Worm (Caenorhabditis elegans) whole organism, young adult: ENCODE data around the gene mec-10.

Source experiments
- B0336.3 ChIP-seq: fragments of 200-800 bp; sonication (Bioruptor generic); IDR thresholded peaks from 2 replicates; pipeline ENCODE4 v1.3.6; 2022; ENCODE audit warnings: missing genetic modification characterization, missing compliant biosample characterization
- D2030.7 ChIP-seq: fragments of 200-800 bp; sonication (Bioruptor generic); IDR thresholded peaks from 2 replicates; pipeline ENCODE4 v1.3.6; 2022; ENCODE audit warnings: missing genetic modification reagents, missing genetic modification characterization, missing compliant biosample characterization
- F23B12.7 ChIP-seq: sonication (generic microtip); optimal IDR thresholded peaks from 2 replicates; lab custom pipeline; 2017; ENCODE audit warnings: missing genetic modification characterization, mild to moderate bottlenecking, missing compliant biosample characterization, antibody characterized with exemption, moderate library complexity; ENCODE audit not compliant: insufficient read depth
- F33H1.4 ChIP-seq: fragments of 200-800 bp; sonication (Bioruptor generic); IDR thresholded peaks from 2 replicates; pipeline ENCODE4 v1.3.6; 2022; ENCODE audit warnings: missing genetic modification reagents, missing genetic modification characterization, missing compliant biosample characterization
- K11D2.4 ChIP-seq: fragments of 200-800 bp; sonication (Bioruptor generic); IDR thresholded peaks from 2 replicates; pipeline ENCODE4 v1.3.6; 2022; ENCODE audit warnings: missing genetic modification reagents, missing genetic modification characterization, missing compliant biosample characterization
- Y53F4B.3 ChIP-seq: fragments of 200-800 bp; sonication (Bioruptor generic); IDR thresholded peaks from 2 replicates; pipeline ENCODE4 v1.3.6; 2022; ENCODE audit warnings: missing genetic modification reagents, missing genetic modification characterization, missing compliant biosample characterization
- Y79H2A.3 ChIP-seq: fragments of 200-800 bp; sonication (Bioruptor generic); conservative IDR thresholded peaks from 2 replicates; pipeline ENCODE4 v1.3.6; 2022; ENCODE audit warnings: missing genetic modification reagents, missing genetic modification characterization, missing compliant biosample characterization
- ZK185.1 ChIP-seq: sonication (generic microtip); optimal IDR thresholded peaks from 2 replicates; lab custom pipeline; 2016; ENCODE audit warnings: mild to moderate bottlenecking, missing genetic modification characterization, missing compliant biosample characterization; ENCODE audit not compliant: poor library complexity, severe bottlenecking
- athp-1 ChIP-seq: sonication (generic microtip); optimal IDR thresholded peaks from 2 replicates; lab custom pipeline; 2017; ENCODE audit warnings: mild to moderate bottlenecking, missing genetic modification characterization, missing compliant biosample characterization
- attf-5 ChIP-seq: fragments of 200-800 bp; sonication (Bioruptor generic); optimal IDR thresholded peaks from 2 replicates; lab custom pipeline; 2018; ENCODE audit warnings: mild to moderate bottlenecking, missing genetic modification characterization, missing compliant biosample characterization
- attf-6 ChIP-seq: fragments of 200-800 bp; sonication (Bioruptor generic); IDR thresholded peaks from 2 replicates; pipeline ENCODE4 v1.3.6; 2022; ENCODE audit warnings: missing genetic modification reagents, missing genetic modification characterization, missing compliant biosample characterization
- bed-2 ChIP-seq: fragments of 200-800 bp; sonication (Bioruptor generic); IDR thresholded peaks from 2 replicates; pipeline ENCODE4 v1.3.6; 2022; ENCODE audit warnings: missing genetic modification reagents, missing genetic modification characterization, missing compliant biosample characterization
- ccch-3 ChIP-seq: fragments of 200-800 bp; sonication (Bioruptor generic); optimal IDR thresholded peaks from 2 replicates; lab custom pipeline; 2018; ENCODE audit warnings: mild to moderate bottlenecking, missing genetic modification characterization, missing compliant biosample characterization
- cebp-1 ChIP-seq, 2 experiments: fragments of 200-800 bp in 1 of 2; sonication (Bioruptor generic) in 1 of 2; sonication (generic microtip) in 1 of 2; IDR thresholded peaks in 1 of 2; optimal IDR thresholded peaks in 1 of 2; 2 replicates each; pipeline versions ENCODE4 v1.3.6 to Lab custom; 2017 to 2022; ENCODE audit warnings: missing compliant biosample characterization in 2 of 2, missing genetic modification characterization in 2 of 2, mild to moderate bottlenecking in 1 of 2, missing genetic modification reagents in 1 of 2, moderate library complexity in 1 of 2
- ceh-100 ChIP-seq: fragments of 200-800 bp; sonication (Bioruptor generic); IDR thresholded peaks from 2 replicates; pipeline ENCODE4 v1.3.6; 2022; ENCODE audit warnings: missing genetic modification reagents, missing genetic modification characterization, missing compliant biosample characterization
- chd-7 ChIP-seq: sonication (generic microtip); optimal IDR thresholded peaks from 2 replicates; lab custom pipeline; 2016; ENCODE audit warnings: mild to moderate bottlenecking, missing genetic modification characterization, moderate library complexity, missing compliant biosample characterization
- die-1 ChIP-seq: sonication (generic microtip); optimal IDR thresholded peaks from 2 replicates; lab custom pipeline; 2016; ENCODE audit warnings: missing genotype, mild to moderate bottlenecking, missing genetic modification characterization, missing compliant biosample characterization
- dox-1 ChIP-seq: fragments of 200-800 bp; sonication (Bioruptor generic); IDR thresholded peaks from 2 replicates; pipeline ENCODE4 v1.3.6; 2022; ENCODE audit warnings: missing genetic modification reagents, missing genetic modification characterization, missing compliant biosample characterization
- egl-44 ChIP-seq: fragments of 200-800 bp; sonication (Bioruptor generic); IDR thresholded peaks from 2 replicates; pipeline ENCODE4 v1.3.6; 2022; ENCODE audit warnings: missing genetic modification reagents, missing genetic modification characterization, missing compliant biosample characterization
- gei-17 ChIP-seq: fragments of 200-800 bp; sonication (Bioruptor generic); optimal IDR thresholded peaks from 2 replicates; lab custom pipeline; 2018; ENCODE audit warnings: mild to moderate bottlenecking, missing genetic modification characterization, missing compliant biosample characterization
- him-1 ChIP-seq: sonication (generic microtip); optimal IDR thresholded peaks from 2 replicates; lab custom pipeline; 2016; ENCODE audit warnings: missing genotype, missing genetic modification reagents, missing genetic modification characterization, missing compliant biosample characterization
- hmg-1.2 ChIP-seq: fragments of 200-800 bp; sonication (Bioruptor generic); IDR thresholded peaks from 2 replicates; pipeline ENCODE4 v1.3.6; 2022; ENCODE audit warnings: missing genetic modification reagents, missing genetic modification characterization, missing compliant biosample characterization
- hsf-1 ChIP-seq: fragments of 200-800 bp; sonication (Bioruptor generic); IDR thresholded peaks from 2 replicates; pipeline ENCODE4 v1.3.6; 2022; ENCODE audit warnings: missing genetic modification reagents, missing genetic modification characterization, missing compliant biosample characterization
- lag-1 ChIP-seq: fragments of 200-800 bp; sonication (Bioruptor generic); IDR thresholded peaks from 2 replicates; pipeline ENCODE4 v1.3.6; 2022; ENCODE audit warnings: missing genetic modification reagents, missing genetic modification characterization, missing compliant biosample characterization
- lin-40 ChIP-seq: sonication (generic microtip); optimal IDR thresholded peaks from 2 replicates; lab custom pipeline; 2016; ENCODE audit warnings: missing genetic modification characterization, mild to moderate bottlenecking, missing compliant biosample characterization, missing genotype, missing genetic modification reagents
- lir-1 ChIP-seq: fragments of 200-800 bp; sonication (Bioruptor generic); conservative IDR thresholded peaks from 2 replicates; pipeline ENCODE4 v1.3.6; 2022; ENCODE audit warnings: missing genetic modification reagents, missing genetic modification characterization, missing compliant biosample characterization
- lsl-1 ChIP-seq: fragments of 200-800 bp; sonication (Bioruptor generic); optimal IDR thresholded peaks from 2 replicates; lab custom pipeline; 2018; ENCODE audit warnings: mild to moderate bottlenecking, missing genetic modification characterization, moderate library complexity, missing compliant biosample characterization
- mcd-1 ChIP-seq: fragments of 200-800 bp; sonication (Bioruptor generic); IDR thresholded peaks from 2 replicates; pipeline ENCODE4 v1.3.6; 2022; ENCODE audit warnings: missing genetic modification reagents, missing genetic modification characterization, missing compliant biosample characterization
- mxl-1 ChIP-seq: sonication (generic microtip); optimal IDR thresholded peaks from 2 replicates; lab custom pipeline; 2016; ENCODE audit warnings: missing genetic modification characterization, missing compliant biosample characterization
- nhr-120 ChIP-seq: fragments of 200-800 bp; sonication (Bioruptor generic); IDR thresholded peaks from 2 replicates; pipeline ENCODE4 v1.3.6; 2022; ENCODE audit warnings: missing genetic modification characterization, missing compliant biosample characterization
- nhr-80 ChIP-seq: sonication (generic microtip); optimal IDR thresholded peaks from 2 replicates; lab custom pipeline; 2016; ENCODE audit warnings: missing genetic modification characterization, missing compliant biosample characterization
- rcor-1 ChIP-seq: fragments of 200-800 bp; sonication (Bioruptor generic); IDR thresholded peaks from 2 replicates; pipeline ENCODE4 v1.3.6; 2022; ENCODE audit warnings: missing genetic modification reagents, missing genetic modification characterization, missing compliant biosample characterization
- sdz-38 ChIP-seq: sonication (generic microtip); optimal IDR thresholded peaks from 2 replicates; lab custom pipeline; 2016; ENCODE audit warnings: missing genotype, missing genetic modification characterization, missing compliant biosample characterization
- snpc-4 ChIP-seq, 5 experiments: fragments of 150-350 bp in 1 of 5; sonication (generic microtip) in 4 of 5; optimal IDR thresholded peaks; 2 replicates each; lab custom pipeline; 2014 to 2018; ENCODE audit warnings: missing genetic modification characterization in 5 of 5, missing biosample characterization in 3 of 5, antibody characterized with exemption in 2 of 5, mild to moderate bottlenecking in 2 of 5, missing compliant biosample characterization in 2 of 5, missing genotype in 2 of 5, moderate library complexity in 2 of 5, missing genetic modification reagents in 1 of 5
- tbp1 ChIP-seq: fragments of 200-800 bp; sonication (Bioruptor generic); optimal IDR thresholded peaks from 2 replicates; lab custom pipeline; 2018; ENCODE audit warnings: mild to moderate bottlenecking, missing genetic modification characterization, missing compliant biosample characterization
- xnd-1 ChIP-seq: sonication (generic microtip); optimal IDR thresholded peaks from 2 replicates; lab custom pipeline; 2016; ENCODE audit warnings: missing genotype, missing genetic modification reagents, missing genetic modification characterization, missing compliant biosample characterization
- zfh-2 ChIP-seq: fragments of 200-800 bp; sonication (Bioruptor generic); conservative IDR thresholded peaks from 2 replicates; pipeline ENCODE4 v1.3.6; 2022; ENCODE audit warnings: missing genetic modification reagents, missing genetic modification characterization, missing compliant biosample characterization
- zim-3 ChIP-seq: sonication (generic microtip); optimal IDR thresholded peaks from 2 replicates; lab custom pipeline; 2017; ENCODE audit warnings: mild to moderate bottlenecking, missing genetic modification characterization, moderate library complexity, missing compliant biosample characterization
- ztf-3 ChIP-seq: fragments of 200-800 bp; sonication (Bioruptor generic); optimal IDR thresholded peaks from 2 replicates; lab custom pipeline; 2018; ENCODE audit warnings: mild to moderate bottlenecking, missing genetic modification characterization, missing compliant biosample characterization

The mec-10 gene

ce11 chrX:8423199-8423598 lies 46.9 kb downstream of the mec-10 start:
- no peak for TF ChIP-seq zim-3 (tag; lab: Kevin White, UChicago)
- TF ChIP-seq cebp-1 (GFP tag; IDR thresholded peaks at IDR 0.05; lab: Robert Waterston, UW): no peak
- TF ChIP-seq cebp-1 (tag; optimal IDR thresholded peaks at IDR 0.05; lab: Kevin White, UChicago): peak; percentile 12
- no peak for TF ChIP-seq ztf-3 (GFP tag; lab: Kevin White, UChicago)
- peak; percentile 18 for TF ChIP-seq nhr-80
- TF ChIP-seq xnd-1 (tag; lab: Kevin White, UChicago): no peak
- TF ChIP-seq, all 124 proteins: peak for 2

ce11 chrX:8422020-8422419 lies 48.1 kb downstream of the mec-10 start, which contains the start of gene tag-123:
tag-123 (minus strand) TSS chrX:8422055.
- no peak for TF ChIP-seq chd-7 (tag; lab: Kevin White, UChicago)
- TF ChIP-seq rcor-1 (GFP tag; lab: Robert Waterston, UW): no peak
- TF ChIP-seq K11D2.4 (GFP tag; lab: Robert Waterston, UW): no peak
- no peak for TF ChIP-seq lir-1 (GFP tag; lab: Robert Waterston, UW)
- TF ChIP-seq ceh-100 (GFP tag; lab: Robert Waterston, UW): no peak
- TF ChIP-seq ZK185.1 (tag; lab: Kevin White, UChicago): peak; percentile 16
- TF ChIP-seq hmg-1.2 (GFP tag; lab: Robert Waterston, UW): peak; percentile 66; the same call in 1 of the 2 replicates
- TF ChIP-seq mxl-1 (tag; lab: Kevin White, UChicago): no peak
- TF ChIP-seq snpc-4 (GFP tag; optimal IDR thresholded peaks at IDR 0.05; lab: Kevin White, UChicago): no peak
- peak in 2 of 4 experiments; percentile 7 to 13 for TF ChIP-seq snpc-4 (tag; optimal IDR thresholded peaks at IDR 0.05; lab: Kevin White, UChicago)
- TF ChIP-seq die-1 (tag; lab: Kevin White, UChicago): no peak
- no peak for TF ChIP-seq nhr-120 (GFP tag; lab: Robert Waterston, UW)
- no peak for TF ChIP-seq him-1 (tag; lab: Kevin White, UChicago)
- no peak for TF ChIP-seq ztf-3 (GFP tag; lab: Kevin White, UChicago)
- no peak for TF ChIP-seq cebp-1 (GFP tag; IDR thresholded peaks at IDR 0.05; lab: Robert Waterston, UW)
- TF ChIP-seq cebp-1 (tag; optimal IDR thresholded peaks at IDR 0.05; lab: Kevin White, UChicago): peak; percentile 57
- TF ChIP-seq athp-1: no peak
- peak; percentile 72 for TF ChIP-seq F33H1.4 (GFP tag; lab: Robert Waterston, UW)
- TF ChIP-seq zfh-2 (GFP tag; lab: Robert Waterston, UW): peak; percentile 31; the same call in 1 of the 2 replicates
- no peak for TF ChIP-seq B0336.3
- TF ChIP-seq mcd-1 (GFP tag; lab: Robert Waterston, UW): no peak
- TF ChIP-seq Y79H2A.3 (GFP tag; lab: Robert Waterston, UW): no peak
- no peak for TF ChIP-seq dox-1 (GFP tag; lab: Robert Waterston, UW)
- TF ChIP-seq lag-1 (GFP tag; lab: Robert Waterston, UW): no peak
- no peak for TF ChIP-seq xnd-1 (tag; lab: Kevin White, UChicago)
- no peak for TF ChIP-seq hsf-1
- TF ChIP-seq bed-2 (GFP tag; lab: Robert Waterston, UW): no peak
- no peak for TF ChIP-seq tbp1
- TF ChIP-seq D2030.7 (GFP tag; lab: Robert Waterston, UW): no peak
- no peak for TF ChIP-seq F23B12.7 (tag; lab: Kevin White, UChicago)
- TF ChIP-seq attf-6 (GFP tag; lab: Robert Waterston, UW): no peak
- peak; percentile 4 for TF ChIP-seq attf-5 (GFP tag; lab: Kevin White, UChicago)
- TF ChIP-seq Y53F4B.3: no peak
- TF ChIP-seq sdz-38 (tag; lab: Kevin White, UChicago): no peak
- TF ChIP-seq egl-44: no peak
- no peak for TF ChIP-seq lsl-1 (GFP tag; lab: Kevin White, UChicago)
- TF ChIP-seq gei-17 (GFP tag; lab: Kevin White, UChicago): no peak
- no peak for TF ChIP-seq ccch-3
- TF ChIP-seq lin-40 (tag; lab: Kevin White, UChicago): peak; percentile 14
